Worm (Caenorhabditis elegans) whole organism, young adult: ENCODE data around the gene vps-45.

ENCODE experiments used
- C17E4.6 ChIP-seq: fragments of 200-800 bp; sonication (Bioruptor generic); IDR thresholded peaks from 2 replicates; pipeline ENCODE4 v1.3.6; 2022; ENCODE audit warnings: missing genetic modification reagents, missing genetic modification characterization, missing compliant biosample characterization
- D2030.7 ChIP-seq: fragments of 200-800 bp; sonication (Bioruptor generic); IDR thresholded peaks from 2 replicates; pipeline ENCODE4 v1.3.6; 2022; ENCODE audit warnings: missing genetic modification reagents, missing genetic modification characterization, missing compliant biosample characterization
- Y79H2A.3 ChIP-seq: fragments of 200-800 bp; sonication (Bioruptor generic); conservative IDR thresholded peaks from 2 replicates; pipeline ENCODE4 v1.3.6; 2022; ENCODE audit warnings: missing genetic modification reagents, missing genetic modification characterization, missing compliant biosample characterization
- bed-2 ChIP-seq: fragments of 200-800 bp; sonication (Bioruptor generic); IDR thresholded peaks from 2 replicates; pipeline ENCODE4 v1.3.6; 2022; ENCODE audit warnings: missing genetic modification reagents, missing genetic modification characterization, missing compliant biosample characterization
- dox-1 ChIP-seq: fragments of 200-800 bp; sonication (Bioruptor generic); IDR thresholded peaks from 2 replicates; pipeline ENCODE4 v1.3.6; 2022; ENCODE audit warnings: missing genetic modification reagents, missing genetic modification characterization, missing compliant biosample characterization
- gei-17 ChIP-seq: fragments of 200-800 bp; sonication (Bioruptor generic); optimal IDR thresholded peaks from 2 replicates; lab custom pipeline; 2018; ENCODE audit warnings: mild to moderate bottlenecking, missing genetic modification characterization, missing compliant biosample characterization
- let-607 ChIP-seq, 2 experiments: fragments of 200-800 bp in 1 of 2; sonication (Bioruptor generic) in 1 of 2; sonication (generic microtip) in 1 of 2; optimal IDR thresholded peaks; 2 replicates each; lab custom pipeline; 2016 to 2018; ENCODE audit warnings: mild to moderate bottlenecking in 2 of 2, missing compliant biosample characterization in 2 of 2, missing genetic modification characterization in 2 of 2, moderate library complexity in 2 of 2, missing genotype in 1 of 2
- madf-8 ChIP-seq: fragments of 200-800 bp; sonication (Bioruptor generic); conservative IDR thresholded peaks from 2 replicates; pipeline ENCODE4 v1.3.6; 2022; ENCODE audit warnings: missing genetic modification reagents, missing genetic modification characterization, missing compliant biosample characterization
- nfya-1 ChIP-seq: sonication (generic microtip); optimal IDR thresholded peaks from 2 replicates; lab custom pipeline; 2017; ENCODE audit warnings: antibody characterized with exemption, missing compliant biosample characterization, missing genetic modification characterization, borderline replicate concordance; ENCODE audit not compliant: insufficient read depth
- sea-2 ChIP-seq: fragments of 200-800 bp; sonication (Bioruptor generic); IDR thresholded peaks from 2 replicates; pipeline ENCODE4 v1.3.6; 2022; ENCODE audit warnings: missing genetic modification characterization, missing compliant biosample characterization
- somi-1 ChIP-seq: fragments of 200-800 bp; sonication (Bioruptor generic); optimal IDR thresholded peaks from 2 replicates; lab custom pipeline; 2018; ENCODE audit warnings: mild to moderate bottlenecking, missing genetic modification characterization, missing compliant biosample characterization
- sptf-2 ChIP-seq: fragments of 200-800 bp; sonication (Bioruptor generic); optimal IDR thresholded peaks from 2 replicates; lab custom pipeline; 2018; ENCODE audit warnings: mild to moderate bottlenecking, missing genetic modification characterization, missing compliant biosample characterization

ce11 chrX:926125-926524 is 48.5 kb downstream of the vps-45 start:
- TF ChIP-seq nfya-1 (tag; lab: Kevin White, UChicago) (no peak), C17E4.6 (no peak), let-607 (tag; optimal IDR thresholded peaks at IDR 0.05; lab: Kevin White, UChicago) (no peak), sptf-2 (GFP tag; lab: Kevin White, UChicago) (no peak), D2030.7 (GFP tag; lab: Robert Waterston, UW) (no peak), sea-2 (GFP tag; lab: Robert Waterston, UW) (no peak), gei-17 (GFP tag; lab: Kevin White, UChicago) (no peak), somi-1 (GFP tag; lab: Kevin White, UChicago) (no peak), madf-8 (GFP tag; lab: Robert Waterston, UW) (no peak), Y79H2A.3 (no peak), bed-2 (GFP tag; lab: Robert Waterston, UW) (no peak), dox-1 (GFP tag; lab: Robert Waterston, UW) (no peak)
